Worm (Caenorhabditis elegans): ENCODE results near the gene sqt-3.

- TF ChIP-seq ref-1 (GFP tag; conservative IDR thresholded peaks at IDR 0.05) (no peak), tab-1 (GFP tag; IDR thresholded peaks at IDR 0.05) (no peak), flt-1 (GFP tag; IDR thresholded peaks at IDR 0.05) (no peak), ztf-29 (GFP tag; IDR thresholded peaks at IDR 0.05) (no peak), klf-2 (GFP tag; conservative IDR thresholded peaks at IDR 0.05) (no peak), cog-1 (tag; optimal IDR thresholded peaks at IDR 0.05) (no peak), med-1 (GFP tag; optimal IDR thresholded peaks at IDR 0.05; ENCODE audit: insufficient read depth) (no peak), ztf-23 (GFP tag; IDR thresholded peaks at IDR 0.05) (no peak), T22C8.4 (GFP tag; IDR thresholded peaks at IDR 0.05) (no peak)
Measured at ce11 chrV:12334387-12334786, 18.2 kb upstream of the sqt-3 start.

Data from whole organism, midembryonic.